Worm (Caenorhabditis elegans) whole organism, midembryonic: ENCODE measurements around the gene C44H4.4.

Experiments used
- cog-1 ChIP-seq: sonication (generic microtip); optimal IDR thresholded peaks from 2 replicates; lab custom pipeline; 2016; ENCODE audit warnings: missing genetic modification characterization, missing compliant biosample characterization
- flt-1 ChIP-seq: fragments of 200-800 bp; sonication (Bioruptor generic); IDR thresholded peaks from 2 replicates; pipeline ENCODE4 v1.3.6; 2022; ENCODE audit warnings: missing genetic modification characterization, missing compliant biosample characterization
- tab-1 ChIP-seq: fragments of 200-800 bp; sonication (Bioruptor generic); IDR thresholded peaks from 2 replicates; pipeline ENCODE4 v1.3.6; 2022; ENCODE audit warnings: missing genetic modification characterization, missing compliant biosample characterization
- ztf-23 ChIP-seq: fragments of 200-800 bp; sonication (Bioruptor generic); IDR thresholded peaks from 2 replicates; pipeline ENCODE4 v1.3.6; 2022; ENCODE audit warnings: missing genetic modification reagents, missing genetic modification characterization, missing compliant biosample characterization
- ztf-29 ChIP-seq: fragments of 200-800 bp; sonication (Bioruptor generic); IDR thresholded peaks from 2 replicates; pipeline ENCODE4 v1.3.6; 2022; ENCODE audit warnings: missing genetic modification reagents, missing genetic modification characterization, missing compliant biosample characterization

ce11 chrX:14563818-14564217, 25.1 kb downstream of the C44H4.4 start:
- TF ChIP-seq tab-1 (GFP tag; lab: Robert Waterston, UW) (no peak), ztf-29 (GFP tag; lab: Robert Waterston, UW) (no peak), flt-1 (GFP tag; lab: Robert Waterston, UW) (no peak), cog-1 (tag; lab: Kevin White, UChicago) (no peak), ztf-23 (GFP tag; lab: Robert Waterston, UW) (no peak)
